Worm (Caenorhabditis elegans) whole organism, L4 larva: ENCODE measurements around the gene D2023.1.

Source experiments
- T20F7.1 ChIP-seq: fragments of 200-800 bp; sonication (Bioruptor generic); optimal IDR thresholded peaks from 2 replicates; lab custom pipeline; 2018; ENCODE audit warnings: mild to moderate bottlenecking, missing genetic modification characterization, missing compliant biosample characterization
- T26A8.4 ChIP-seq: fragments of 200-800 bp; sonication (Bioruptor generic); IDR thresholded peaks from 2 replicates; pipeline ENCODE4 v1.3.6; 2022; ENCODE audit warnings: missing genetic modification characterization, missing compliant biosample characterization
- Y105C5A.15 ChIP-seq: fragments of 200-800 bp; sonication (Bioruptor generic); IDR thresholded peaks from 2 replicates; pipeline ENCODE4 v1.3.6; 2022; ENCODE audit warnings: missing genetic modification characterization, missing compliant biosample characterization
- aha-1 ChIP-seq: fragments of 150-350 bp; peaks from one replicate; lab custom pipeline; 2014; ENCODE audit warnings: missing biosample characterization, missing genetic modification characterization
- aly-2 ChIP-seq: sonication (generic microtip); optimal IDR thresholded peaks from 2 replicates; lab custom pipeline; 2018; ENCODE audit warnings: missing biosample characterization, missing genetic modification characterization
- arid-1 ChIP-seq: fragments of 200-800 bp; sonication (Bioruptor generic); conservative IDR thresholded peaks from 2 replicates; pipeline ENCODE4 v1.3.6; 2022; ENCODE audit warnings: missing genetic modification reagents, missing genetic modification characterization, missing compliant biosample characterization
- ceh-20 ChIP-seq: fragments of 200-800 bp; sonication (Bioruptor generic); IDR thresholded peaks from 2 replicates; pipeline ENCODE4 v1.3.6; 2022; ENCODE audit warnings: missing genetic modification reagents, missing genetic modification characterization, missing compliant biosample characterization
- ceh-28 ChIP-seq: fragments of 150-350 bp; optimal IDR thresholded peaks from 2 replicates; lab custom pipeline; 2014; ENCODE audit warnings: missing biosample characterization, missing genetic modification reagents, missing genetic modification characterization
- cey-2 ChIP-seq: sonication (generic microtip); optimal IDR thresholded peaks from 3 replicates; lab custom pipeline; 2017; ENCODE audit warnings: missing genetic modification characterization, mild to moderate bottlenecking, missing compliant biosample characterization, antibody characterized with exemption, borderline replicate concordance; ENCODE audit not compliant: insufficient read depth
- dmd-6 ChIP-seq: fragments of 200-800 bp; sonication (Bioruptor generic); IDR thresholded peaks from 2 replicates; pipeline ENCODE4 v1.3.6; 2022; ENCODE audit warnings: missing genetic modification reagents, missing genetic modification characterization, missing compliant biosample characterization
- dmd-8 ChIP-seq: fragments of 200-800 bp; sonication (Bioruptor generic); IDR thresholded peaks from 2 replicates; pipeline ENCODE4 v1.3.6; 2022; ENCODE audit warnings: missing genetic modification characterization, missing compliant biosample characterization
- dpl-1 ChIP-seq: fragments of 150-350 bp; optimal IDR thresholded peaks from 2 replicates; lab custom pipeline; 2014; ENCODE audit warnings: missing biosample characterization, missing genetic modification reagents, missing genetic modification characterization
- duxl-1 ChIP-seq: sonication (generic microtip); optimal IDR thresholded peaks from 2 replicates; lab custom pipeline; 2016; ENCODE audit warnings: mild to moderate bottlenecking, missing genetic modification characterization, moderate library complexity, missing compliant biosample characterization; ENCODE audit not compliant: poor library complexity
- dve-1 ChIP-seq: sonication (generic microtip); optimal IDR thresholded peaks from 2 replicates; lab custom pipeline; 2017; ENCODE audit warnings: antibody characterized with exemption, mild to moderate bottlenecking, missing genetic modification characterization, missing compliant biosample characterization; ENCODE audit not compliant: insufficient read depth
- egl-43 ChIP-seq: fragments of 200-800 bp; sonication (Bioruptor generic); IDR thresholded peaks from 2 replicates; pipeline ENCODE4 v1.3.6; 2022; ENCODE audit warnings: missing genetic modification reagents, missing genetic modification characterization, missing compliant biosample characterization
- fos-1 ChIP-seq: fragments of 150-350 bp; optimal IDR thresholded peaks from 2 replicates; lab custom pipeline; 2014; ENCODE audit warnings: missing biosample characterization, missing genetic modification characterization
- gei-8 ChIP-seq: fragments of 200-800 bp; sonication (Bioruptor generic); optimal IDR thresholded peaks from 2 replicates; lab custom pipeline; 2018; ENCODE audit warnings: mild to moderate bottlenecking, missing genetic modification characterization, missing compliant biosample characterization
- hif-1 ChIP-seq, 2 experiments: sonication (generic microtip); optimal IDR thresholded peaks; 2 replicates each; lab custom pipeline; 2016 to 2017; ENCODE audit warnings: missing compliant biosample characterization in 2 of 2, missing genetic modification characterization in 2 of 2, missing genetic modification reagents in 2 of 2, missing genotype in 2 of 2, mild to moderate bottlenecking in 1 of 2
- hlh-11 ChIP-seq: fragments of 200-800 bp; sonication (Bioruptor generic); optimal IDR thresholded peaks from 2 replicates; lab custom pipeline; 2018; ENCODE audit warnings: mild to moderate bottlenecking, missing genetic modification characterization, missing compliant biosample characterization
- hlh-30 ChIP-seq: sonication (generic microtip); optimal IDR thresholded peaks from 2 replicates; lab custom pipeline; 2017; ENCODE audit warnings: antibody characterized with exemption, mild to moderate bottlenecking, missing genetic modification characterization, missing compliant biosample characterization; ENCODE audit not compliant: insufficient read depth
- hmg-1.1 ChIP-seq: fragments of 200-800 bp; sonication (Bioruptor generic); IDR thresholded peaks from 2 replicates; pipeline ENCODE4 v1.3.6; 2022; ENCODE audit warnings: missing genetic modification reagents, missing genetic modification characterization, missing compliant biosample characterization
- lim-7 ChIP-seq: fragments of 200-800 bp; sonication (Bioruptor generic); IDR thresholded peaks from 2 replicates; pipeline ENCODE4 v1.3.6; 2022; ENCODE audit warnings: missing genetic modification characterization, missing compliant biosample characterization
- lin-38 ChIP-seq: fragments of 200-800 bp; sonication (Bioruptor generic); IDR thresholded peaks from 2 replicates; pipeline ENCODE4 v1.3.6; 2022; ENCODE audit warnings: missing genetic modification reagents, missing genetic modification characterization, missing compliant biosample characterization
- lsy-2 ChIP-seq, 2 experiments: fragments of 150-350 bp in 1 of 2; sonication (generic microtip) in 1 of 2; optimal IDR thresholded peaks; 2 replicates each; lab custom pipeline; 2014 to 2017; ENCODE audit warnings: missing biosample characterization in 2 of 2, missing genetic modification characterization in 2 of 2
- mdl-1 ChIP-seq, 2 experiments: fragments of 150-350 bp in 1 of 2; sonication (generic microtip) in 1 of 2; optimal IDR thresholded peaks; 2 replicates each; lab custom pipeline; 2014 to 2017; ENCODE audit warnings: missing biosample characterization in 2 of 2, missing genetic modification characterization in 2 of 2
- mxl-3 ChIP-seq: fragments of 200-800 bp; sonication (Bioruptor generic); optimal IDR thresholded peaks from 2 replicates; lab custom pipeline; 2018; ENCODE audit warnings: mild to moderate bottlenecking, missing genetic modification characterization, missing compliant biosample characterization
- nhr-102 ChIP-seq: sonication (generic microtip); optimal IDR thresholded peaks from 2 replicates; lab custom pipeline; 2016; ENCODE audit warnings: mild to moderate bottlenecking, missing genetic modification characterization, moderate library complexity, missing compliant biosample characterization
- nhr-237 ChIP-seq: sonication (generic microtip); optimal IDR thresholded peaks from 2 replicates; lab custom pipeline; 2017; ENCODE audit warnings: missing biosample characterization, missing genetic modification characterization
- nhr-25 ChIP-seq: sonication (generic microtip); optimal IDR thresholded peaks from 2 replicates; lab custom pipeline; 2017; ENCODE audit warnings: missing genetic modification characterization, mild to moderate bottlenecking, missing compliant biosample characterization, antibody characterized with exemption, moderate library complexity, borderline replicate concordance; ENCODE audit not compliant: insufficient read depth
- nhr-28 ChIP-seq: fragments of 150-350 bp; optimal IDR thresholded peaks from 2 replicates; lab custom pipeline; 2014; ENCODE audit warnings: missing biosample characterization, missing genetic modification characterization
- nhr-48 ChIP-seq: sonication (generic microtip); optimal IDR thresholded peaks from 2 replicates; lab custom pipeline; 2016; ENCODE audit warnings: mild to moderate bottlenecking, missing genetic modification characterization, missing compliant biosample characterization
- pha-4 ChIP-seq, 2 experiments: fragments of 150-350 bp in 1 of 2; fragments of 200-800 bp in 1 of 2; sonication (Bioruptor generic) in 1 of 2; IDR thresholded peaks in 1 of 2; optimal IDR thresholded peaks in 1 of 2; 2 replicates each; pipeline versions ENCODE4 v1.3.6 to Lab custom; 2014 to 2022; ENCODE audit warnings: missing genetic modification characterization in 2 of 2, missing genetic modification reagents in 2 of 2, missing biosample characterization in 1 of 2, missing compliant biosample characterization in 1 of 2
- snpc-1.2 ChIP-seq: fragments of 200-800 bp; sonication (Bioruptor generic); IDR thresholded peaks from 2 replicates; pipeline ENCODE4 v1.3.6; 2022; ENCODE audit warnings: missing genetic modification reagents, missing genetic modification characterization, missing compliant biosample characterization
- unc-130 ChIP-seq: sonication (generic microtip); optimal IDR thresholded peaks from 2 replicates; lab custom pipeline; 2016; ENCODE audit warnings: missing genetic modification reagents, missing genetic modification characterization, missing compliant biosample characterization
- unc-62 ChIP-seq, 3 experiments: fragments of 150-350 bp in 1 of 3; sonication (generic microtip); optimal IDR thresholded peaks in 2 of 3; peaks in 1 of 3; 1 replicate in 1 of 3; 2 replicates in 2 of 3; lab custom pipeline; 2014 to 2017; ENCODE audit warnings: missing biosample characterization in 3 of 3, missing genetic modification characterization in 3 of 3, missing genetic modification reagents in 3 of 3, missing genotype in 1 of 3
- vab-7 ChIP-seq: fragments of 200-800 bp; sonication (Bioruptor generic); IDR thresholded peaks from 2 replicates; pipeline ENCODE4 v1.3.6; 2022; ENCODE audit warnings: missing genetic modification reagents, missing genetic modification characterization, missing compliant biosample characterization
- zag-1 ChIP-seq: fragments of 150-350 bp; optimal IDR thresholded peaks from 2 replicates; lab custom pipeline; 2014; ENCODE audit warnings: missing biosample characterization, missing genetic modification characterization
- zfp-2 ChIP-seq: sonication (generic microtip); optimal IDR thresholded peaks from 2 replicates; lab custom pipeline; 2016; ENCODE audit warnings: mild to moderate bottlenecking, missing genetic modification characterization, missing compliant biosample characterization
- zfp-3 ChIP-seq: fragments of 200-800 bp; sonication (Bioruptor generic); conservative IDR thresholded peaks from 2 replicates; pipeline ENCODE4 v1.3.6; 2022; ENCODE audit warnings: missing genetic modification reagents, missing genetic modification characterization, missing compliant biosample characterization
- ztf-7 ChIP-seq: fragments of 150-350 bp; optimal IDR thresholded peaks from 2 replicates; lab custom pipeline; 2014; ENCODE audit warnings: missing biosample characterization, missing genetic modification characterization

D2023.1 gene

DNA sequence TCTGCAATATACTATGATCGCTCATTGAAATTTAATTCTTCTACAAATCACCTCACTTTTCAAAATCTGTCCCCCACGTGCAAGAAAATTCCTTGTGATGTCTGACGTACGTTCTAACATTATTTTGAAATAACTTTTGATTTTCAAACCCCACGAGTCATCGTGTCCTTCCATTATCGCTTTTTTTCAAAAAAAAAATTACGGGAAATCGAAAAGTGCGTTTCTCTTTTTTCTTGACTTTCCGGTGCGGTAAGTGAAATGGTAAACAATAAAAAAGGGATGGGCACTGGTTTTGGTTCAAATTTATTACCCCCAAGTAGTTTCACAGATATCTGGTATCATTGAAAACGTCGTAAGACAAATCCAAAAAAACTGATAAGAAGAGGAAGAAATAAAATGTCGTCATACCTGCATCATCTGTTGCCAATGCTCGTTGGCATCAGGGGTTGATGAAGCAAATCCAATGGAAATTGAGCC, 14.2 kb downstream of the D2023.1 start:
- TF ChIP-seq aly-2 (tag; lab: Kevin White, UChicago) = no peak
- no peak for TF ChIP-seq mxl-3 (GFP tag; lab: Kevin White, UChicago)
- no peak for TF ChIP-seq T26A8.4 (GFP tag; lab: Robert Waterston, UW)
- TF ChIP-seq hlh-30 (tag; lab: Kevin White, UChicago) = peak; percentile 72
- TF ChIP-seq ztf-7 (tag; lab: Kevin White, UChicago) = peak; percentile 78
- TF ChIP-seq mdl-1 (tag; optimal IDR thresholded peaks at IDR 0.05; lab: Kevin White, UChicago) = peak in 1 of 2 experiments; percentile 63
- TF ChIP-seq nhr-48 = peak; percentile 8
- peak; percentile 37 for TF ChIP-seq cey-2
- TF ChIP-seq unc-62 (GFP tag; optimal IDR thresholded peaks at IDR 0.05 in 1 of 2; lab: Kevin White, UChicago) = no peak
- TF ChIP-seq unc-62 (tag; optimal IDR thresholded peaks at IDR 0.05; lab: Kevin White, UChicago) = no peak
- TF ChIP-seq lsy-2 (tag; optimal IDR thresholded peaks at IDR 0.05; lab: Kevin White, UChicago) = peak in 1 of 2 experiments; percentile 48
- TF ChIP-seq T20F7.1 (GFP tag; lab: Kevin White, UChicago) = no peak
- TF ChIP-seq nhr-28 (tag; lab: Kevin White, UChicago) = peak; percentile 49
- TF ChIP-seq zag-1 (tag; lab: Kevin White, UChicago) = no peak
- peak; percentile 28 for TF ChIP-seq dve-1 (tag; lab: Kevin White, UChicago)
- peak; percentile 70 for TF ChIP-seq dmd-6
- TF ChIP-seq nhr-25 (tag; lab: Kevin White, UChicago) = peak; percentile 33
- peak; percentile 66; the same call in 1 of the 2 replicates for TF ChIP-seq ceh-20
- TF ChIP-seq gei-8 (GFP tag; lab: Kevin White, UChicago) = peak; percentile 55

DNA sequence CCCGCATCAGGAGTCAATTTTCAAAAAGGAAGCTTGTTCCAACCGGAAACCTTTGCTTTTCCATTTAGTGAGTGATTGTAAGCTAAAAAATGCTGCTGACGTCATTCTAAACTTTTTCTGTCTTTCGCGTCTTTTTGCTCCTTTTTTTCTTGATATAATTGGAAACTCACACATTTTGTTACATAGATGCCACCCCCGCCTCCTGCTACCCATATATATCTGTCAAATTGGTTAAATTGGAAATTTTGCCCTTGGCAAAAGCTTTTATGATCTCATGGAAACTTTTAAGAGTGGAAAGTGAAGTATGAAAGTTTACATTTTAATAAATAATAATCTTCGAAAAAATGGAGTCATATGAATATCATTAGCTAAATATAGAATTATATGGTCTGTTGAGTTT, 20.6 kb downstream of the D2023.1 start:
- TF ChIP-seq aha-1 (tag; lab: Kevin White, UChicago) (peak; percentile 77), cey-2 (no peak)
- TF ChIP-seq, all 104 proteins: peak for 1

DNA sequence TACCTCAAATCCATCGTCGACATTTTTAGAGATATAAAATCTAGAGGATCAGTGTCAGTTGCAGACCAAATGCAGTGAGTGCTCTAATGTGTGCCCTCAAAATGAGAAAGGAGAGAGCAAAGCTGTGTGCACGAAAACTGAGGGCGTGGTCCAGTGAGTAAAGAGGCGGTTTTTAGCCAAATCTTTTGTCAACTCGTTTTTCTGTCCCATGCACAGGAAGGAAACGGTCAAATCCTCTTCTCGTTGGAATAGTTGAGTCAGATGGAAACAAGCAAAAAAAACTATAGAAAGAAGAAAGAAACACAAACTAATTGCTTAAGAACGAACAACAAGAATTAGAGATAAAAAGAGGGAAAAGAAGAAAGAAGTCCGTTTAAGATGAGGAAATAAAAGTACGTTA, 22.6 kb downstream of the D2023.1 start, which contains the start of gene D2023.3:
Gene D2023.3 (minus strand): TSS at position 101 of the 400 bp plus-strand sequence.
- TF ChIP-seq unc-62 (GFP tag; optimal IDR thresholded peaks at IDR 0.05 in 1 of 2; lab: Kevin White, UChicago) (peak in 1 of 2 experiments; percentile 72), unc-62 (tag; optimal IDR thresholded peaks at IDR 0.05; lab: Kevin White, UChicago) (no peak), dpl-1 (GFP tag; lab: Kevin White, UChicago) (no peak)

DNA sequence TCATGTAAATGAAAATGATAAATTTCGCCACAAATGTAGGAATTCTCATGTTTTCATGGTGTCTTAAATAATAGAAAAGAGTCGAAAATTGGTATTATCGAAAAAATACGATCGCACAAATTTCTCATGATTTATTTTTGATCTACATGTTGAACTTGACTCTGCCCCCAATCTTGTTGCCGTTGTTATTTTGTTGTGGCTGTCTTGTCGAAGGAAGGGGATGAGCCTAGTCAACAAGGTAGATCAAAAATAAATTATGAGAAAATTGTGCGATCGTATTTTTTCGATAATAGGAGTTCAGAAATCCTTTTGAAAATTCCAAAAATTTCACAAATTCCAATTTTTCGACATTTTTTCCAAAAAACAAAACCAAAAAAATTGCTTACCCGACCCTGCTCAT, 26.2 kb downstream of the D2023.1 start:
- TF ChIP-seq mdl-1 (tag; optimal IDR thresholded peaks at IDR 0.05; lab: Kevin White, UChicago) (no peak), ceh-28 (tag; lab: Kevin White, UChicago) (no peak), hif-1 (tag; optimal IDR thresholded peaks at IDR 0.05; lab: Kevin White, UChicago) (no peak), zfp-2 (tag; lab: Kevin White, UChicago) (no peak), vab-7 (GFP tag; lab: Robert Waterston, UW) (no peak), duxl-1 (no peak), snpc-1.2 (GFP tag; lab: Robert Waterston, UW) (no peak), unc-130 (no peak), egl-43 (GFP tag; lab: Robert Waterston, UW) (no peak)

DNA sequence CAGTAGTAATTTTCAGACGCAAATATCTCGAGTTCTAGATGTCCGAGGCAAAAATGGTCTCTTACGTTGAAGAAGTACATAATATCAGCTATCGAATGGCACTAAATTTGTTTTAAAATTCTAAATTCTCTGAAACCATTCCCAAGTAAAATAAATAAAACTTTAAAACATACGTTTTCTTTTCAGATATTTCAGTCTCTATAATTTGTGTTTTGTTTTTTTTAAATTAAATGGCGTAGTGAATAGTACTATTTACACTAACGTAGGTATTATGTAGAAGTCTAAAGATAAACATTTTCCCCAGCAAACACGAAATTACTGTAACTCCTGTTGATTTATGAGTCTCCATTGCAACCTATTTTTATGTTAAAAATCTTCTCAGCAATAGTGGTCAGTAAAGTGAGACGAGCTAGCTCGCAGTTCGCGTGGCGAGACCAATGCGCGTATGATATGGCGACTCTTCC, 27.9 kb downstream of the D2023.1 start:
- TF ChIP-seq lsy-2 (tag; optimal IDR thresholded peaks at IDR 0.05; lab: Kevin White, UChicago) (peak in 1 of 2 experiments; percentile 24), fos-1 (tag; lab: Kevin White, UChicago) (no peak), arid-1 (peak; percentile 67), T26A8.4 (GFP tag; lab: Robert Waterston, UW) (peak; percentile 74), pha-4 (GFP tag; IDR thresholded peaks at IDR 0.05; lab: Robert Waterston, UW) (peak; percentile 72; the same call in 1 of the 2 replicates), pha-4 (tag; optimal IDR thresholded peaks at IDR 0.05; lab: Kevin White, UChicago) (no peak), Y105C5A.15 (GFP tag; lab: Robert Waterston, UW) (0 out of 2 replicates have a peak, but pooled peaks have one; percentile 59), hif-1 (tag; optimal IDR thresholded peaks at IDR 0.05; lab: Kevin White, UChicago) (peak in 1 of 2 experiments; percentile 11), hmg-1.1 (GFP tag; lab: Robert Waterston, UW) (peak; percentile 24; the same call in 1 of the 2 replicates), lin-38 (GFP tag; lab: Robert Waterston, UW) (peak; percentile 63), hlh-11 (tag; lab: Kevin White, UChicago) (peak; percentile 4), nhr-102 (tag; lab: Kevin White, UChicago) (peak; percentile 55), zfp-3 (peak; percentile 91), lim-7 (GFP tag; lab: Robert Waterston, UW) (0 out of 2 replicates have a peak, but pooled peaks have one; percentile 10), dmd-8 (GFP tag; lab: Robert Waterston, UW) (no peak), nhr-237 (tag; lab: Kevin White, UChicago) (no peak)
